Worm (Caenorhabditis elegans): Measurements from ENCODE around the gene ZK546.2.

- TF ChIP-seq ref-1 (GFP tag; conservative IDR thresholded peaks at IDR 0.05) (no peak), T22C8.4 (GFP tag; IDR thresholded peaks at IDR 0.05) (no peak), ztf-29 (GFP tag; IDR thresholded peaks at IDR 0.05) (peak; percentile 57; the same call in 1 of the 2 replicates), flt-1 (GFP tag; IDR thresholded peaks at IDR 0.05) (0 out of 2 replicates have a peak, but pooled peaks have one; percentile 7), ztf-23 (GFP tag; IDR thresholded peaks at IDR 0.05) (no peak), tab-1 (GFP tag; IDR thresholded peaks at IDR 0.05) (no peak), med-1 (GFP tag; optimal IDR thresholded peaks at IDR 0.05; ENCODE audit: insufficient read depth) (no peak), cog-1 (tag; optimal IDR thresholded peaks at IDR 0.05) (no peak)
Measured at ce11 chrII:4904277-4904676, 41.5 kb upstream of the ZK546.2 start.

Measured in whole organism, midembryonic.